Fruit fly (Drosophila melanogaster) whole organism, embryonic: Measurements from ENCODE around the gene sll.

Experiments
- Atf6 ChIP-seq: fragments of 200-800 bp; sonication (Bioruptor generic); IDR thresholded peaks from 2 replicates; pipeline ENCODE4 v1.3.6; 2022; ENCODE audit warnings: missing biosample characterization, missing genetic modification characterization
- CG10321 ChIP-seq: fragments of 200-800 bp; sonication (Bioruptor generic); IDR thresholded peaks from 2 replicates; pipeline ENCODE4 v1.3.6; 2022; ENCODE audit warnings: missing biosample characterization, missing genetic modification characterization
- CG10431 ChIP-seq: fragments of 200-800 bp; sonication (Bioruptor generic); optimal IDR thresholded peaks from 3 replicates; lab custom pipeline; 2018; ENCODE audit warnings: missing biosample characterization, mild to moderate bottlenecking, missing genetic modification characterization
- CG10565 ChIP-seq: fragments of 200-800 bp; sonication (Bioruptor generic); optimal IDR thresholded peaks from 3 replicates; lab custom pipeline; 2016; ENCODE audit warnings: missing biosample characterization, mild to moderate bottlenecking, missing genetic modification characterization
- CG11456 ChIP-seq: fragments of 200-800 bp; sonication (Bioruptor generic); IDR thresholded peaks from 3 replicates; pipeline ENCODE4 v1.3.6; 2022; ENCODE audit warnings: missing biosample characterization, missing genetic modification characterization
- CG12659 ChIP-seq: fragments of 200-800 bp; sonication (Bioruptor generic); optimal IDR thresholded peaks from 3 replicates; lab custom pipeline; 2017; ENCODE audit warnings: mild to moderate bottlenecking, missing biosample characterization, missing genetic modification reagents, missing genetic modification characterization
- CG1647 ChIP-seq: fragments of 200-800 bp; sonication (Bioruptor generic); optimal IDR thresholded peaks from 3 replicates; lab custom pipeline; 2016; ENCODE audit warnings: missing biosample characterization, missing genetic modification characterization
- CG17802 ChIP-seq: fragments of 200-800 bp; sonication (Bioruptor generic); optimal IDR thresholded peaks from 2 replicates; lab custom pipeline; 2018; ENCODE audit warnings: missing biosample characterization, mild to moderate bottlenecking, missing genetic modification characterization, moderate library complexity
- CG1832 ChIP-seq: fragments of 200-800 bp; sonication (Bioruptor generic); optimal IDR thresholded peaks from 2 replicates; lab custom pipeline; 2017; ENCODE audit warnings: missing biosample characterization, mild to moderate bottlenecking, missing genetic modification characterization, inconsistent platforms
- CG2199 ChIP-seq: fragments of 200-800 bp; sonication (Bioruptor generic); IDR thresholded peaks from 3 replicates; pipeline ENCODE4 v1.3.6; 2022; ENCODE audit warnings: missing biosample characterization, missing genetic modification characterization
- CG31365 ChIP-seq: fragments of 200-800 bp; sonication (Bioruptor generic); optimal IDR thresholded peaks from 2 replicates; lab custom pipeline; 2018; ENCODE audit warnings: missing biosample characterization, mild to moderate bottlenecking, missing genetic modification characterization
- CG3163 ChIP-seq: fragments of 200-800 bp; sonication (Bioruptor generic); optimal IDR thresholded peaks from 3 replicates; lab custom pipeline; 2016; ENCODE audit warnings: missing biosample characterization, missing genetic modification characterization
- CG32767 ChIP-seq: fragments of 200-800 bp; sonication (Bioruptor generic); IDR thresholded peaks from 2 replicates; pipeline ENCODE4 v1.3.6; 2022; ENCODE audit warnings: missing biosample characterization, missing genetic modification characterization
- CG33557 ChIP-seq: fragments of 200-800 bp; sonication (Bioruptor generic); optimal IDR thresholded peaks from 2 replicates; lab custom pipeline; 2019; ENCODE audit warnings: missing biosample characterization, mild to moderate bottlenecking, missing genetic modification characterization, moderate library complexity
- CG5245 ChIP-seq: fragments of 200-800 bp; sonication (Bioruptor generic); optimal IDR thresholded peaks from 3 replicates; lab custom pipeline; 2016; ENCODE audit warnings: missing biosample characterization, missing genetic modification characterization
- CG7963 ChIP-seq: fragments of 200-800 bp; sonication (Bioruptor generic); IDR thresholded peaks from 3 replicates; pipeline ENCODE4 v1.3.6; 2022; ENCODE audit warnings: missing biosample characterization, missing genetic modification characterization; ENCODE audit not compliant: partially characterized antibody
- Deaf1 ChIP-seq: fragments of 200-800 bp; optimal IDR thresholded peaks from 3 replicates; lab custom pipeline; 2019; ENCODE audit warnings: missing biosample characterization, mild to moderate bottlenecking, missing genetic modification characterization, moderate library complexity
- Gug ChIP-seq: fragments of 200-800 bp; sonication (Bioruptor generic); IDR thresholded peaks from 4 replicates; pipeline ENCODE4 v1.3.6; 2022; ENCODE audit warnings: missing biosample characterization, missing genetic modification characterization
- HLHmδ ChIP-seq: fragments of 200-800 bp; sonication (Bioruptor generic); optimal IDR thresholded peaks from 2 replicates; lab custom pipeline; 2018; ENCODE audit warnings: missing biosample characterization, mild to moderate bottlenecking, missing genetic modification characterization, moderate library complexity
- Hmr ChIP-seq: fragments of 200-800 bp; sonication (Bioruptor generic); optimal IDR thresholded peaks from 3 replicates; lab custom pipeline; 2017; ENCODE audit warnings: mild to moderate bottlenecking, missing biosample characterization, missing genetic modification reagents, missing genetic modification characterization
- Hsf ChIP-seq: fragments of 200-800 bp; sonication (Bioruptor generic); optimal IDR thresholded peaks from 3 replicates; lab custom pipeline; 2016; ENCODE audit warnings: missing biosample characterization, missing genetic modification characterization
- Nf-YB ChIP-seq: fragments of 200-800 bp; sonication (Bioruptor generic); optimal IDR thresholded peaks from 3 replicates; lab custom pipeline; 2019; ENCODE audit warnings: missing biosample characterization, mild to moderate bottlenecking, missing genetic modification characterization, moderate library complexity
- Nf-YC ChIP-seq: fragments of 200-800 bp; optimal IDR thresholded peaks from 3 replicates; lab custom pipeline; 2019; ENCODE audit warnings: missing biosample characterization, mild to moderate bottlenecking, missing genetic modification characterization, moderate library complexity
- Rfx ChIP-seq: fragments of 200-800 bp; sonication (Bioruptor generic); IDR thresholded peaks from 2 replicates; pipeline ENCODE4 v1.3.6; 2022; ENCODE audit warnings: missing biosample characterization, missing genetic modification characterization
- Sry-β ChIP-seq: fragments of 200-800 bp; sonication (Bioruptor generic); optimal IDR thresholded peaks from 2 replicates; lab custom pipeline; 2018; ENCODE audit warnings: missing biosample characterization, mild to moderate bottlenecking, missing genetic modification characterization, moderate library complexity
- Trl ChIP-seq, 3 experiments: fragments of >200 bp in 2 of 3; fragments of 200-800 bp in 1 of 3; sonication (Bioruptor generic) in 1 of 3; optimal IDR thresholded peaks; 2 replicates in 1 of 3; 3 replicates in 2 of 3; lab custom pipeline; 2016 to 2017; ENCODE audit warnings: missing biosample characterization in 1 of 3, missing genetic modification characterization in 1 of 3
- bab2 ChIP-seq: fragments of 200-800 bp; sonication (Bioruptor generic); optimal IDR thresholded peaks from 2 replicates; lab custom pipeline; 2016; ENCODE audit warnings: missing biosample characterization, missing genetic modification characterization
- bowl ChIP-seq: fragments of 200-800 bp; sonication (Bioruptor generic); IDR thresholded peaks from 2 replicates; pipeline ENCODE4 v1.3.6; 2022; ENCODE audit warnings: missing biosample characterization, missing genetic modification characterization
- cad ChIP-seq: fragments of >200 bp; optimal IDR thresholded peaks from 2 replicates; lab custom pipeline; 2017; ENCODE audit warnings: missing biosample characterization, missing genetic modification characterization
- cg ChIP-seq: fragments of 200-800 bp; sonication (Bioruptor generic); optimal IDR thresholded peaks from 3 replicates; lab custom pipeline; 2019; ENCODE audit warnings: missing biosample characterization, mild to moderate bottlenecking, missing genetic modification characterization, moderate library complexity
- crol ChIP-seq: fragments of 200-800 bp; sonication (Bioruptor generic); IDR thresholded peaks from 2 replicates; pipeline ENCODE4 v1.3.6; 2022; ENCODE audit warnings: missing biosample characterization, missing genetic modification characterization
- da ChIP-seq: fragments of 200-800 bp; sonication (Bioruptor generic); optimal IDR thresholded peaks from 2 replicates; lab custom pipeline; 2016; ENCODE audit warnings: missing biosample characterization, missing genetic modification characterization
- en ChIP-seq: fragments of 200-800 bp; sonication (Bioruptor generic); optimal IDR thresholded peaks from 2 replicates; lab custom pipeline; 2016; ENCODE audit warnings: missing biosample characterization, missing genetic modification characterization
- exex ChIP-seq: fragments of 200-800 bp; sonication (Bioruptor generic); optimal IDR thresholded peaks from 4 replicates; lab custom pipeline; 2018; ENCODE audit warnings: missing biosample characterization, mild to moderate bottlenecking, missing genetic modification characterization, moderate library complexity
- gro ChIP-seq: fragments of 200-800 bp; sonication (Bioruptor generic); optimal IDR thresholded peaks from 2 replicates; lab custom pipeline; 2016; ENCODE audit warnings: missing biosample characterization, missing genetic modification characterization
- her ChIP-seq: fragments of 200-800 bp; sonication (Bioruptor generic); optimal IDR thresholded peaks from 2 replicates; lab custom pipeline; 2016; ENCODE audit warnings: missing biosample characterization, missing genetic modification characterization
- kni ChIP-seq: fragments of 200-800 bp; sonication (Bioruptor generic); optimal IDR thresholded peaks from 3 replicates; lab custom pipeline; 2017; ENCODE audit warnings: mild to moderate bottlenecking, missing biosample characterization, missing genetic modification reagents, missing genetic modification characterization
- knrl ChIP-seq: fragments of 200-800 bp; sonication (Bioruptor generic); IDR thresholded peaks from 3 replicates; pipeline ENCODE4 v1.3.6; 2022; ENCODE audit warnings: missing biosample characterization, missing genetic modification characterization; ENCODE audit not compliant: partially characterized antibody
- nerfin-1 ChIP-seq: fragments of 200-800 bp; sonication (Bioruptor generic); optimal IDR thresholded peaks from 3 replicates; lab custom pipeline; 2019; ENCODE audit warnings: missing biosample characterization, mild to moderate bottlenecking, missing genetic modification characterization, moderate library complexity
- pfk ChIP-seq: fragments of 200-800 bp; sonication (Bioruptor generic); optimal IDR thresholded peaks from 2 replicates; lab custom pipeline; 2018; ENCODE audit warnings: missing biosample characterization, mild to moderate bottlenecking, missing genetic modification characterization, moderate library complexity
- rib ChIP-seq: fragments of 200-800 bp; sonication (Bioruptor generic); IDR thresholded peaks from 2 replicates; pipeline ENCODE4 v1.3.6; 2022; ENCODE audit warnings: missing biosample characterization, missing genetic modification characterization
- seq ChIP-seq: fragments of 200-800 bp; sonication (Bioruptor generic); IDR thresholded peaks from 2 replicates; pipeline ENCODE4 v1.3.6; 2022; ENCODE audit warnings: missing biosample characterization, missing genetic modification characterization
- sim ChIP-seq: fragments of 200-800 bp; sonication (Bioruptor generic); IDR thresholded peaks from 2 replicates; pipeline ENCODE4 v1.3.6; 2022; ENCODE audit warnings: missing biosample characterization, missing genetic modification characterization
- so ChIP-seq: fragments of 200-800 bp; sonication (Bioruptor generic); IDR thresholded peaks from 3 replicates; pipeline ENCODE4 v1.3.6; 2022; ENCODE audit warnings: missing biosample characterization, missing genetic modification characterization
- tll ChIP-seq, 2 experiments: fragments of 200-800 bp in 1 of 2; fragments of >200 bp in 1 of 2; sonication (Bioruptor generic) in 1 of 2; optimal IDR thresholded peaks; 2 replicates each; lab custom pipeline; 2017 to 2019; ENCODE audit warnings: missing biosample characterization in 2 of 2, missing genetic modification characterization in 2 of 2, mild to moderate bottlenecking in 1 of 2, moderate library complexity in 1 of 2
- tna ChIP-seq: fragments of 200-800 bp; sonication (Bioruptor generic); IDR thresholded peaks from 2 replicates; pipeline ENCODE4 v1.3.6; 2022; ENCODE audit warnings: missing biosample characterization, missing genetic modification characterization; ENCODE audit not compliant: partially characterized antibody
- yki ChIP-seq: fragments of >200 bp; optimal IDR thresholded peaks from 3 replicates; lab custom pipeline; 2018
- zen2 ChIP-seq: fragments of 200-800 bp; sonication (Bioruptor generic); IDR thresholded peaks from 3 replicates; pipeline ENCODE4 v1.3.6; 2022; ENCODE audit warnings: missing biosample characterization, missing genetic modification characterization; ENCODE audit not compliant: partially characterized antibody

The sll gene

dm6 chr3R:17557487-17557886, 48.4 kb upstream of the sll start (continued):
- TF ChIP-seq CG11456 (GFP tag; lab: Robert Waterston, UW): no peak
- peak; percentile 96 for TF ChIP-seq Nf-YB (GFP tag; lab: Kevin White, UChicago)
- TF ChIP-seq CG10321 (GFP tag; lab: Robert Waterston, UW): no peak
- no peak for TF ChIP-seq CG10565 (GFP tag; lab: Kevin White, UChicago)
- no peak for TF ChIP-seq da
- TF ChIP-seq CG33557 (GFP tag; lab: Kevin White, UChicago): no peak
- no peak for TF ChIP-seq CG32767 (GFP tag; lab: Robert Waterston, UW)
- TF ChIP-seq seq (GFP tag; lab: Robert Waterston, UW): peak; percentile 60; the same call in 1 of the 2 replicates
- TF ChIP-seq CG12659: no peak
- no peak for TF ChIP-seq Gug (GFP tag; lab: Robert Waterston, UW)
- 0 out of 2 replicates have a peak, but pooled peaks have one; percentile 2 for TF ChIP-seq crol
- no peak for TF ChIP-seq bab2 (GFP tag; lab: Kevin White, UChicago)
- no peak for TF ChIP-seq rib (GFP tag; lab: Robert Waterston, UW)
- TF ChIP-seq knrl (GFP tag; lab: Robert Waterston, UW): no peak
- peak in 1 of 2 experiments; percentile 11 for TF ChIP-seq tll (GFP tag; optimal IDR thresholded peaks at IDR 0.05; lab: Kevin White, UChicago)
- TF ChIP-seq CG10431 (GFP tag; lab: Kevin White, UChicago): no peak
- TF ChIP-seq cg (GFP tag; lab: Kevin White, UChicago): peak; percentile 34
- TF ChIP-seq Atf6 (GFP tag; lab: Robert Waterston, UW): no peak
- TF ChIP-seq tna (GFP tag; lab: Robert Waterston, UW): no peak
- TF ChIP-seq Deaf1: peak; percentile 6
- no peak for TF ChIP-seq Hmr
- TF ChIP-seq her: no peak
- TF ChIP-seq kni (GFP tag; lab: Kevin White, UChicago): no peak
- TF ChIP-seq CG17802: no peak
- no peak for TF ChIP-seq CG5245 (GFP tag; lab: Kevin White, UChicago)
- TF ChIP-seq sim (GFP tag; lab: Robert Waterston, UW): no peak
- no peak for TF ChIP-seq so
- no peak for TF ChIP-seq Rfx
- TF ChIP-seq CG7963 (GFP tag; lab: Robert Waterston, UW): no peak
- no peak for TF ChIP-seq bowl (GFP tag; lab: Robert Waterston, UW)
- no peak for TF ChIP-seq CG3163 (GFP tag; lab: Kevin White, UChicago)
- no peak for TF ChIP-seq exex (tag; lab: Kevin White, UChicago)
- peak; percentile 74 for TF ChIP-seq yki (lab: Kevin White, UChicago)
- no peak for TF ChIP-seq Sry-β (GFP tag; lab: Kevin White, UChicago)
- no peak for TF ChIP-seq HLHmδ
- TF ChIP-seq, all 482 proteins: peak for 14

DNA sequence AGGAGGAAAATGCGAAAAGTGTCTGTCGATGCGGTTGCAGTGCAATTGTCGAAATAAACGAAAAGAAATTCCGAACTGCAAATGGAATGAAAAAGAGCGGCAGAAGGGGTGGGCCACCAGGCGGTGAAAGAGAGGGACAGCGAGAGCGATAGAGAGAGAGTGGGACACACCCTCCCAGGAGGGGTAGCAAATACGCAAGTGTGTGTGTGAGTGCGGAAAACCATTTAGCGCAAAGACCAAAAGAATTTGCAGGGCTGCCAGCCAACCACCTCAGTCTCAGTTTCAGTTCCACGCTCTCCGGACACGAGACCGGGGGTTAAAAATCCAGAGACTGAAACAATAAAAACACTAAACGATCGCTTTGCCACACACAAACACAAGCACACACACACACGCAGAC, 47.3 kb upstream of the sll start, which contains the start of gene Hmx:
Gene Hmx, plus strand, starts transcription at position 301 of the 400 bp plus-strand sequence.
- peak; percentile 79 for TF ChIP-seq cg (GFP tag; lab: Kevin White, UChicago)
- TF ChIP-seq zen2 (GFP tag; lab: Robert Waterston, UW): peak; percentile 16; the same call in 1 of the 3 replicates
- peak; percentile 17; the same call in 1 of the 3 replicates for TF ChIP-seq CG2199 (GFP tag; lab: Robert Waterston, UW)
- peak; percentile 93 for TF ChIP-seq Nf-YC (tag; lab: Kevin White, UChicago)
- no peak for TF ChIP-seq CG31365 (tag; lab: Kevin White, UChicago)
- no peak for TF ChIP-seq Hsf (GFP tag; lab: Kevin White, UChicago)
- TF ChIP-seq Nf-YB (GFP tag; lab: Kevin White, UChicago): peak; percentile 94
- TF ChIP-seq pfk (GFP tag; lab: Kevin White, UChicago): peak; percentile 57
- no peak for TF ChIP-seq en (GFP tag; lab: Kevin White, UChicago)
- TF ChIP-seq cad: peak; percentile 8
- peak; percentile 55 to 71 for TF ChIP-seq Trl (optimal IDR thresholded peaks at IDR 0.05; lab: Kevin White, UChicago)
- no peak for TF ChIP-seq Trl (GFP tag; optimal IDR thresholded peaks at IDR 0.05; lab: Kevin White, UChicago)
- no peak for TF ChIP-seq CG1647 (GFP tag; lab: Kevin White, UChicago)
- TF ChIP-seq seq (GFP tag; lab: Robert Waterston, UW): peak; percentile 91
- TF ChIP-seq gro (GFP tag; lab: Kevin White, UChicago): no peak
- peak; percentile 52 for TF ChIP-seq CG1832 (GFP tag; lab: Kevin White, UChicago)
- peak; percentile 10 for TF ChIP-seq nerfin-1 (tag; lab: Kevin White, UChicago)
